Fruit fly (Drosophila melanogaster): Measurements from ENCODE around the gene CG3857.

Gene CG3857

dm6 chrX:1968581-1969258 is 28.9 kb upstream of the CG3857 start (continued):
- TF ChIP-seq jigr1 (GFP tag; IDR thresholded peaks at IDR 0.05) (0 out of 3 replicates have a peak, but pooled peaks have one; percentile 11), bab2 (GFP tag; optimal IDR thresholded peaks at IDR 0.05) (no peak), HLH4C (GFP tag; IDR thresholded peaks at IDR 0.05; ENCODE audit: partially characterized antibody) (no peak), kay (GFP tag; optimal IDR thresholded peaks at IDR 0.05) (peak; percentile 41), CG12104 (GFP tag; optimal IDR thresholded peaks at IDR 0.05) (no peak), CG30020 (tag; optimal IDR thresholded peaks at IDR 0.05) (peak; percentile 4), CG32767 (GFP tag; IDR thresholded peaks at IDR 0.05) (0 out of 2 replicates have a peak, but pooled peaks have one; percentile 46), CG16813 (GFP tag; IDR thresholded peaks at IDR 0.05; ENCODE audit: partially characterized antibody) (no peak), Spps (tag; optimal IDR thresholded peaks at IDR 0.05) (peak; percentile 0), CG17912 (GFP tag; optimal IDR thresholded peaks at IDR 0.05) (no peak), CG17359 (tag; optimal IDR thresholded peaks at IDR 0.05) (peak; percentile 81), fd96Cb (tag; optimal IDR thresholded peaks at IDR 0.05) (peak; percentile 78), Eip74EF (GFP tag; optimal IDR thresholded peaks at IDR 0.05) (peak in 1 of 2 experiments; percentile 72), bcd (GFP tag; optimal IDR thresholded peaks at IDR 0.05) (peak; percentile 49), cad (GFP tag; optimal IDR thresholded peaks at IDR 0.05) (no peak), stc (GFP tag; IDR thresholded peaks at IDR 0.05) (peak; percentile 56), otp (GFP tag; IDR thresholded peaks at IDR 0.05) (0 out of 3 replicates have a peak, but pooled peaks have one; percentile 31), zfh1 (GFP tag; IDR thresholded peaks at IDR 0.05) (peak; percentile 52; the same call in 1 of the 3 replicates), Ptx1 (GFP tag; IDR thresholded peaks at IDR 0.05) (peak; percentile 68), Bteb2 (GFP tag; optimal IDR thresholded peaks at IDR 0.05) (no peak), CoRest (tag; optimal IDR thresholded peaks at IDR 0.05) (peak; percentile 67), Gug (GFP tag; IDR thresholded peaks at IDR 0.05) (peak; percentile 27; the same call in 2 of the 4 replicates), CG32772 (GFP tag; IDR thresholded peaks at IDR 0.05) (peak; percentile 51), CG17612 (GFP tag; IDR thresholded peaks at IDR 0.05) (no peak), CG3995 (GFP tag; optimal IDR thresholded peaks at IDR 0.05) (no peak), CG13296 (GFP tag; optimal IDR thresholded peaks at IDR 0.05) (peak; percentile 16), CG31365 (tag; optimal IDR thresholded peaks at IDR 0.05) (peak; percentile 29), ems (GFP tag; optimal IDR thresholded peaks at IDR 0.05) (no peak), lov (optimal IDR thresholded peaks at IDR 0.05) (no peak), lov (GFP tag; IDR thresholded peaks at IDR 0.05) (no peak), CG4730 (GFP tag; IDR thresholded peaks at IDR 0.05) (no peak), sisA (GFP tag; IDR thresholded peaks at IDR 0.05) (peak; percentile 70), unpg (GFP tag; optimal IDR thresholded peaks at IDR 0.05) (peak; percentile 70), H2.0 (GFP tag; IDR thresholded peaks at IDR 0.05) (peak; percentile 50; the same call in 1 of the 2 replicates), Asciz (GFP tag; optimal IDR thresholded peaks at IDR 0.05) (peak; percentile 72), Hr51 (GFP tag; optimal IDR thresholded peaks at IDR 0.05) (peak in 1 of 2 experiments; percentile 75), CG8765 (GFP tag; IDR thresholded peaks at IDR 0.05) (no peak), MESR4 (GFP tag; optimal IDR thresholded peaks at IDR 0.05) (no peak), D19A (tag; optimal IDR thresholded peaks at IDR 0.05) (peak; percentile 62), pb (GFP tag; optimal IDR thresholded peaks at IDR 0.05) (peak; percentile 21), CG42726 (GFP tag; IDR thresholded peaks at IDR 0.05; ENCODE audit: partially characterized antibody) (no peak), Med (GFP tag) (peak; percentile 74), CG12391 (tag; optimal IDR thresholded peaks at IDR 0.05) (peak; percentile 57), CG8944 (GFP tag; optimal IDR thresholded peaks at IDR 0.05) (peak; percentile 57), esg (GFP tag; conservative IDR thresholded peaks at IDR 0.05) (peak; percentile 62), CG43689 (GFP tag; IDR thresholded peaks at IDR 0.05) (no peak), fru (optimal IDR thresholded peaks at IDR 0.05) (no peak), nerfin-1 (tag; optimal IDR thresholded peaks at IDR 0.05) (peak; percentile 80), ara (GFP tag; IDR thresholded peaks at IDR 0.05) (peak; percentile 53; the same call in 1 of the 2 replicates), CG8924 (tag; optimal IDR thresholded peaks at IDR 0.05) (peak; percentile 61)

Data from whole organism, embryonic.